Worm (Caenorhabditis elegans): Measurements from ENCODE around the gene zipt-3.

DNA sequence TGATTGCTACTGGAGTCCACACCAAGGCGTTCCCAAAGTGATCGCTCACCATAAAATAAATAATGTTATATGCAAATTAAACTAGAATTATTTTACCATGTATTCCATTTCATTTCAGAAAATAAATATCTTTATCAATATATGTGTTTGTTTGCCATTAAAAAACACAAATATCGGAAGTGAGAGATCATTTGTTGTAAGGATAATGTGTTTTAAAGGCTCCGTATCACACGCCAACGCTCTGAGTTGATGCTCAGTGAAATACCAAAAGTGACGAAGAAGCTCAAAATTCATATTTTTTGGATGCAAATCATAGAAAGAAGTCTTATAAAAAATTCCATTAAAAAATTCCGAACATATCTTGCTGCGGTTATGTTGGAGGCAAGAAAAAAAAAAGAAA, 21.7 kb upstream of the zipt-3 start:
- no peak for TF ChIP-seq him-1 (tag; optimal IDR thresholded peaks at IDR 0.05)
- no peak for TF ChIP-seq W03F9.2 (tag; optimal IDR thresholded peaks at IDR 0.05)
- TF ChIP-seq dao-5 (tag; optimal IDR thresholded peaks at IDR 0.05): no peak
